Worm (Caenorhabditis elegans) whole organism, L3 larva: ENCODE results near the gene K03H1.12.
A peak's percentile ranks its signal among the peaks of the same experiment; 100 is the strongest.

Experiments
- ceh-82 ChIP-seq: fragments of 150-350 bp; optimal IDR thresholded peaks from 2 replicates; lab custom pipeline; 2014; ENCODE audit warnings: missing biosample characterization, missing genetic modification characterization
- egl-27 ChIP-seq: sonication (generic microtip); optimal IDR thresholded peaks from 4 replicates; lab custom pipeline; 2017; ENCODE audit warnings: missing biosample characterization, missing genetic modification reagents, missing genetic modification characterization
- elt-3 ChIP-seq, 3 experiments: fragments of 150-350 bp in 1 of 3; sonication (generic microtip) in 2 of 3; optimal IDR thresholded peaks; 2 replicates in 2 of 3; 4 replicates in 1 of 3; lab custom pipeline; 2014 to 2017; ENCODE audit warnings: missing biosample characterization in 3 of 3, missing genetic modification characterization in 3 of 3
- fkh-10 ChIP-seq: sonication (generic microtip); optimal IDR thresholded peaks from 2 replicates; lab custom pipeline; 2017; ENCODE audit warnings: missing biosample characterization, missing genetic modification reagents, missing genetic modification characterization
- jun-1 ChIP-seq: fragments of 150-350 bp; optimal IDR thresholded peaks from 2 replicates; lab custom pipeline; 2014; ENCODE audit warnings: missing biosample characterization, missing genetic modification reagents, missing genetic modification characterization
- nhr-12 ChIP-seq: fragments of 150-350 bp; optimal IDR thresholded peaks from 2 replicates; lab custom pipeline; 2014; ENCODE audit warnings: missing biosample characterization, missing genetic modification characterization
- nhr-237 ChIP-seq: fragments of 150-350 bp; optimal IDR thresholded peaks from 2 replicates; lab custom pipeline; 2014; ENCODE audit warnings: missing biosample characterization, missing genetic modification characterization
- nhr-43 ChIP-seq: sonication (generic microtip); optimal IDR thresholded peaks from 2 replicates; lab custom pipeline; 2016; ENCODE audit warnings: mild to moderate bottlenecking, missing genetic modification characterization, missing compliant biosample characterization; ENCODE audit not compliant: poor library complexity, severe bottlenecking
- sea-2 ChIP-seq: fragments of 150-350 bp; sonication (generic microtip); optimal IDR thresholded peaks from 4 replicates; lab custom pipeline; 2014; ENCODE audit warnings: missing biosample characterization, missing genetic modification reagents, missing genetic modification characterization
- skn-1 ChIP-seq: fragments of 150-350 bp; optimal IDR thresholded peaks from 2 replicates; lab custom pipeline; 2014; ENCODE audit warnings: missing biosample characterization, missing genetic modification characterization
- snpc-4 ChIP-seq: fragments of 150-350 bp; optimal IDR thresholded peaks from 2 replicates; lab custom pipeline; 2014; ENCODE audit warnings: missing biosample characterization, missing genetic modification characterization
- unc-39 ChIP-seq: sonication (generic microtip); optimal IDR thresholded peaks from 4 replicates; lab custom pipeline; 2017; ENCODE audit warnings: missing biosample characterization, missing genetic modification characterization
- ztf-11 ChIP-seq: fragments of 150-350 bp; optimal IDR thresholded peaks from 2 replicates; lab custom pipeline; 2014; ENCODE audit warnings: missing biosample characterization, missing genetic modification characterization
- ztf-4 ChIP-seq: fragments of 150-350 bp; optimal IDR thresholded peaks from 2 replicates; lab custom pipeline; 2014; ENCODE audit warnings: missing biosample characterization, missing genetic modification characterization

ce11 chrIII:9930406-9930805 is 11.0 kb upstream of the K03H1.12 start:
- TF ChIP-seq ceh-82 (tag; lab: Kevin White, UChicago) (no peak), ztf-4 (tag; lab: Kevin White, UChicago) (no peak), sea-2 (GFP tag; lab: Kevin White, UChicago) (no peak), skn-1 (tag; lab: Kevin White, UChicago) (no peak), nhr-237 (tag; lab: Kevin White, UChicago) (no peak), jun-1 (tag; lab: Kevin White, UChicago) (peak; percentile 40), elt-3 (tag; optimal IDR thresholded peaks at IDR 0.05; lab: Kevin White, UChicago) (no peak), unc-39 (tag; lab: Kevin White, UChicago) (no peak), snpc-4 (tag; lab: Kevin White, UChicago) (no peak), egl-27 (tag; lab: Kevin White, UChicago) (no peak), fkh-10 (GFP tag; lab: Kevin White, UChicago) (no peak), ztf-11 (tag; lab: Kevin White, UChicago) (no peak), nhr-43 (tag; lab: Kevin White, UChicago) (no peak), nhr-12 (tag; lab: Kevin White, UChicago) (no peak)
